Worm (Caenorhabditis elegans) whole organism, L3 larva: ENCODE results near the gene clc-6.
A peak's percentile ranks its signal among the peaks of the same experiment; 100 is the strongest.

ENCODE experiments used
- R02D3.7 ChIP-seq: fragments of 150-350 bp; optimal IDR thresholded peaks from 2 replicates; lab custom pipeline; 2014; ENCODE audit warnings: missing biosample characterization, missing genetic modification characterization
- ZK546.5 ChIP-seq: sonication (generic microtip); optimal IDR thresholded peaks from 2 replicates; lab custom pipeline; 2017; ENCODE audit warnings: missing biosample characterization, missing genetic modification characterization
- aly-2 ChIP-seq: fragments of 150-350 bp; optimal IDR thresholded peaks from 2 replicates; lab custom pipeline; 2014; ENCODE audit warnings: missing biosample characterization, missing genetic modification characterization
- ama-1 ChIP-seq: fragments of 150-350 bp; optimal IDR thresholded peaks from 2 replicates; lab custom pipeline; 2018
- ceh-16 ChIP-seq: sonication (generic microtip); optimal IDR thresholded peaks from 2 replicates; lab custom pipeline; 2017; ENCODE audit warnings: missing biosample characterization, missing genetic modification characterization
- ceh-28 ChIP-seq: fragments of 150-350 bp; optimal IDR thresholded peaks from 2 replicates; lab custom pipeline; 2014; ENCODE audit warnings: missing biosample characterization, missing genetic modification reagents, missing genetic modification characterization
- ceh-82 ChIP-seq: fragments of 150-350 bp; optimal IDR thresholded peaks from 2 replicates; lab custom pipeline; 2014; ENCODE audit warnings: missing biosample characterization, missing genetic modification characterization
- daf-12 ChIP-seq: fragments of 150-350 bp; optimal IDR thresholded peaks from 2 replicates; lab custom pipeline; 2014; ENCODE audit warnings: missing biosample characterization, missing genetic modification reagents, missing genetic modification characterization
- egl-27 ChIP-seq: sonication (generic microtip); optimal IDR thresholded peaks from 4 replicates; lab custom pipeline; 2017; ENCODE audit warnings: missing biosample characterization, missing genetic modification reagents, missing genetic modification characterization
- egl-5 ChIP-seq: fragments of 150-350 bp; optimal IDR thresholded peaks from 2 replicates; lab custom pipeline; 2017; ENCODE audit warnings: missing biosample characterization, missing genetic modification reagents, missing genetic modification characterization, inconsistent platforms
- elt-2 ChIP-seq: sonication (generic microtip); optimal IDR thresholded peaks from 2 replicates; lab custom pipeline; 2016; ENCODE audit warnings: missing genetic modification reagents, mild to moderate bottlenecking, missing genetic modification characterization, missing compliant biosample characterization
- elt-3 ChIP-seq, 3 experiments: fragments of 150-350 bp in 1 of 3; sonication (generic microtip) in 2 of 3; optimal IDR thresholded peaks; 2 replicates in 2 of 3; 4 replicates in 1 of 3; lab custom pipeline; 2014 to 2017; ENCODE audit warnings: missing biosample characterization in 3 of 3, missing genetic modification characterization in 3 of 3
- eor-1 ChIP-seq, 2 experiments: fragments of 150-350 bp; optimal IDR thresholded peaks; 2 replicates each; lab custom pipeline; 2014 to 2018; ENCODE audit warnings: missing biosample characterization in 2 of 2, missing genetic modification characterization in 2 of 2
- fkh-10 ChIP-seq: sonication (generic microtip); optimal IDR thresholded peaks from 2 replicates; lab custom pipeline; 2017; ENCODE audit warnings: missing biosample characterization, missing genetic modification reagents, missing genetic modification characterization
- fkh-2 ChIP-seq: fragments of 150-350 bp; optimal IDR thresholded peaks from 2 replicates; lab custom pipeline; 2014; ENCODE audit warnings: missing biosample characterization, missing genetic modification reagents, missing genetic modification characterization
- hmg-11 ChIP-seq: sonication (generic microtip); optimal IDR thresholded peaks from 2 replicates; lab custom pipeline; 2016; ENCODE audit warnings: missing genetic modification characterization, missing compliant biosample characterization
- jun-1 ChIP-seq: fragments of 150-350 bp; optimal IDR thresholded peaks from 2 replicates; lab custom pipeline; 2014; ENCODE audit warnings: missing biosample characterization, missing genetic modification reagents, missing genetic modification characterization
- lin-15B ChIP-seq: fragments of 150-350 bp; optimal IDR thresholded peaks from 2 replicates; lab custom pipeline; 2014; ENCODE audit warnings: missing biosample characterization, missing genetic modification characterization
- lin-39 ChIP-seq: fragments of 150-350 bp; optimal IDR thresholded peaks from 2 replicates; lab custom pipeline; 2018; ENCODE audit warnings: missing biosample characterization, missing genetic modification reagents, missing genetic modification characterization
- lsy-12 ChIP-seq: sonication (generic microtip); optimal IDR thresholded peaks from 2 replicates; lab custom pipeline; 2016; ENCODE audit warnings: mild to moderate bottlenecking, missing genetic modification characterization, missing compliant biosample characterization
- mdl-1 ChIP-seq: fragments of 150-350 bp; optimal IDR thresholded peaks from 2 replicates; lab custom pipeline; 2014; ENCODE audit warnings: missing biosample characterization, missing genetic modification characterization
- mml-1 ChIP-seq: fragments of 150-350 bp; sonication (generic microtip); optimal IDR thresholded peaks from 3 replicates; lab custom pipeline; 2014; ENCODE audit warnings: missing biosample characterization, missing genetic modification characterization
- nfya-1 ChIP-seq: sonication (generic microtip); optimal IDR thresholded peaks from 2 replicates; lab custom pipeline; 2017; ENCODE audit warnings: missing genetic modification characterization, mild to moderate bottlenecking, missing compliant biosample characterization, antibody characterized with exemption, moderate library complexity; ENCODE audit not compliant: insufficient read depth
- nhr-11 ChIP-seq: fragments of 150-350 bp; optimal IDR thresholded peaks from 2 replicates; lab custom pipeline; 2014; ENCODE audit warnings: missing biosample characterization, missing genetic modification characterization
- nhr-12 ChIP-seq: fragments of 150-350 bp; optimal IDR thresholded peaks from 2 replicates; lab custom pipeline; 2014; ENCODE audit warnings: missing biosample characterization, missing genetic modification characterization
- nhr-23 ChIP-seq: fragments of 150-350 bp; optimal IDR thresholded peaks from 2 replicates; lab custom pipeline; 2014; ENCODE audit warnings: missing biosample characterization, missing genetic modification reagents, missing genetic modification characterization
- nhr-237 ChIP-seq: fragments of 150-350 bp; optimal IDR thresholded peaks from 2 replicates; lab custom pipeline; 2014; ENCODE audit warnings: missing biosample characterization, missing genetic modification characterization
- nhr-25 ChIP-seq: sonication (generic microtip); optimal IDR thresholded peaks from 2 replicates; lab custom pipeline; 2017; ENCODE audit warnings: missing biosample characterization, missing genetic modification characterization
- nhr-28 ChIP-seq: fragments of 150-350 bp; optimal IDR thresholded peaks from 2 replicates; lab custom pipeline; 2014; ENCODE audit warnings: missing biosample characterization, missing genetic modification characterization
- nhr-43 ChIP-seq: sonication (generic microtip); optimal IDR thresholded peaks from 2 replicates; lab custom pipeline; 2016; ENCODE audit warnings: mild to moderate bottlenecking, missing genetic modification characterization, missing compliant biosample characterization; ENCODE audit not compliant: poor library complexity, severe bottlenecking
- nhr-67 ChIP-seq: fragments of 150-350 bp; optimal IDR thresholded peaks from 2 replicates; lab custom pipeline; 2014; ENCODE audit warnings: missing biosample characterization, missing genetic modification characterization
- nhr-76 ChIP-seq: fragments of 150-350 bp; sonication (generic microtip); optimal IDR thresholded peaks from 5 replicates; lab custom pipeline; 2014; ENCODE audit warnings: missing biosample characterization, missing genetic modification characterization
- nhr-77 ChIP-seq: fragments of 150-350 bp; optimal IDR thresholded peaks from 2 replicates; lab custom pipeline; 2014; ENCODE audit warnings: missing biosample characterization, missing genetic modification characterization
- pha-4 ChIP-seq: fragments of 150-350 bp; optimal IDR thresholded peaks from 2 replicates; lab custom pipeline; 2014; ENCODE audit warnings: missing biosample characterization, missing genetic modification reagents, missing genetic modification characterization
- pqm-1 ChIP-seq: fragments of 150-350 bp; optimal IDR thresholded peaks from 2 replicates; lab custom pipeline; 2017; ENCODE audit warnings: missing biosample characterization, missing genetic modification characterization, inconsistent platforms
- skn-1 ChIP-seq: fragments of 150-350 bp; optimal IDR thresholded peaks from 2 replicates; lab custom pipeline; 2014; ENCODE audit warnings: missing biosample characterization, missing genetic modification characterization
- snpc-4 ChIP-seq: fragments of 150-350 bp; optimal IDR thresholded peaks from 2 replicates; lab custom pipeline; 2014; ENCODE audit warnings: missing biosample characterization, missing genetic modification characterization
- tbx-2 ChIP-seq: sonication (generic microtip); optimal IDR thresholded peaks from 2 replicates; lab custom pipeline; 2016; ENCODE audit warnings: mild to moderate bottlenecking, missing genetic modification characterization, missing compliant biosample characterization
- unc-39 ChIP-seq: sonication (generic microtip); optimal IDR thresholded peaks from 4 replicates; lab custom pipeline; 2017; ENCODE audit warnings: missing biosample characterization, missing genetic modification characterization
- unc-62 ChIP-seq: fragments of 150-350 bp; sonication (generic microtip); optimal IDR thresholded peaks from 4 replicates; lab custom pipeline; 2014; ENCODE audit warnings: missing biosample characterization, missing genetic modification reagents, missing genetic modification characterization
- zag-1 ChIP-seq: fragments of 150-350 bp; optimal IDR thresholded peaks from 2 replicates; lab custom pipeline; 2014; ENCODE audit warnings: missing biosample characterization, missing genetic modification characterization
- ztf-11 ChIP-seq: fragments of 150-350 bp; optimal IDR thresholded peaks from 2 replicates; lab custom pipeline; 2014; ENCODE audit warnings: missing biosample characterization, missing genetic modification characterization
- ztf-4 ChIP-seq: fragments of 150-350 bp; optimal IDR thresholded peaks from 2 replicates; lab custom pipeline; 2014; ENCODE audit warnings: missing biosample characterization, missing genetic modification characterization

The clc-6 gene

DNA sequence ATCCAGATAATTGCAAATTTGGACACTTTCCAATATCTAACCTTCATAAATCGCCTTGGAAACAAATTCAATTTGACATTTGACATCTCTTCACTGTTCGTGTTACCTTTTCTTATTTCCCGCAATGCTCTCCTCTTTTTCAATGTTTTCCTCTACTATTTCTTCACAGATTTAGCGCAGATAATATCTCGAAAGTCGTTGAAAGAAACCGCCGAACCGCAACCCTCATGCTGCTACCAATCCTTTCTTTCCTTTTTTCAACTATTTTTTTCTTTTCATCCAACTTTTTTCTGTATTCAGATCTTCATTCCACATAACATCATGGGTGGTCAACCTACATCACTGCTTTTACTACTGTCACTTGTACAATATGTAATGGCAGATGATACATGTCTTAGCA is 38.3 kb upstream of the clc-6 start, which contains the start of gene T19B10.5:
T19B10.5 (plus strand) TSS at position 301 of the 400 bp plus-strand sequence.
- TF ChIP-seq unc-62 (GFP tag; lab: Kevin White, UChicago): no peak
- no peak for TF ChIP-seq fkh-2 (tag; lab: Kevin White, UChicago)

ce11 chrV:11231177-11231576 is 35.2 kb upstream of the clc-6 start:
- TF ChIP-seq unc-62 (GFP tag; lab: Kevin White, UChicago) (no peak), elt-3 (tag; optimal IDR thresholded peaks at IDR 0.05; lab: Kevin White, UChicago) (no peak), nhr-77 (no peak), nhr-43 (tag; lab: Kevin White, UChicago) (peak; percentile 30)

- peak; percentile 55 for TF ChIP-seq ztf-4 (tag; lab: Kevin White, UChicago)
- TF ChIP-seq nhr-77: no peak
- TF ChIP-seq mml-1 (tag; lab: Kevin White, UChicago): no peak
- no peak for TF ChIP-seq zag-1 (tag; lab: Kevin White, UChicago)
- peak; percentile 19 for TF ChIP-seq mdl-1
- TF ChIP-seq skn-1 (tag; lab: Kevin White, UChicago): peak; percentile 51
- TF ChIP-seq elt-3 (tag; optimal IDR thresholded peaks at IDR 0.05; lab: Kevin White, UChicago): no peak
- TF ChIP-seq lin-39 (tag; lab: Kevin White, UChicago): peak; percentile 89
- TF ChIP-seq hmg-11 (tag; lab: Kevin White, UChicago): peak; percentile 91
- TF ChIP-seq nhr-237: no peak
- TF ChIP-seq ceh-28 (tag; lab: Kevin White, UChicago): peak; percentile 94
- TF ChIP-seq jun-1 (tag; lab: Kevin White, UChicago): peak; percentile 66
- peak; percentile 77 for TF ChIP-seq egl-5 (tag; lab: Kevin White, UChicago)
- TF ChIP-seq eor-1 (tag; optimal IDR thresholded peaks at IDR 0.05; lab: Kevin White, UChicago): no peak
- TF ChIP-seq unc-62 (GFP tag; lab: Kevin White, UChicago): no peak
- TF ChIP-seq pha-4 (tag; lab: Kevin White, UChicago): peak; percentile 89
- no peak for TF ChIP-seq fkh-2 (tag; lab: Kevin White, UChicago)
- peak; percentile 45 for TF ChIP-seq tbx-2 (tag; lab: Kevin White, UChicago)
- no peak for TF ChIP-seq unc-39 (tag; lab: Kevin White, UChicago)
- no peak for TF ChIP-seq nhr-12 (tag; lab: Kevin White, UChicago)
- no peak for TF ChIP-seq aly-2 (tag; lab: Kevin White, UChicago)
- TF ChIP-seq snpc-4: peak; percentile 87
- TF ChIP-seq elt-2: peak; percentile 67
- peak; percentile 53 for TF ChIP-seq R02D3.7 (tag; lab: Kevin White, UChicago)
- TF ChIP-seq nhr-67 (tag; lab: Kevin White, UChicago): no peak
- TF ChIP-seq egl-27: peak; percentile 19
- TF ChIP-seq pqm-1 (tag; lab: Kevin White, UChicago): peak; percentile 51
- no peak for TF ChIP-seq nhr-11 (tag; lab: Kevin White, UChicago)
- peak; percentile 81 for TF ChIP-seq lin-15B (tag; lab: Kevin White, UChicago)
- TF ChIP-seq nhr-25 (tag; lab: Kevin White, UChicago): peak; percentile 86
- no peak for TF ChIP-seq nhr-76
- peak; percentile 73 for TF ChIP-seq ceh-82 (tag; lab: Kevin White, UChicago)
- no peak for TF ChIP-seq ceh-16 (tag; lab: Kevin White, UChicago)
- peak; percentile 29 for TF ChIP-seq fkh-10 (GFP tag; lab: Kevin White, UChicago)
- TF ChIP-seq lsy-12 (tag; lab: Kevin White, UChicago): peak; percentile 85
- TF ChIP-seq ztf-11 (tag; lab: Kevin White, UChicago): no peak
- TF ChIP-seq ZK546.5 (tag; lab: Kevin White, UChicago): no peak
- TF ChIP-seq ama-1 (lab: Kevin White, UChicago): peak; percentile 63
- TF ChIP-seq nfya-1 (tag; lab: Kevin White, UChicago): peak; percentile 93
- TF ChIP-seq daf-12 (tag; lab: Kevin White, UChicago): no peak
- no peak for TF ChIP-seq nhr-28
- peak; percentile 89 for TF ChIP-seq nhr-23 (tag; lab: Kevin White, UChicago)
- TF ChIP-seq nhr-43 (tag; lab: Kevin White, UChicago): peak; percentile 75
These were observed 32.7 kb upstream of the clc-6 start, which contains the start of gene pqn-70 for ce11 chrV:11228653-11229173. Gene pqn-70 (minus strand): TSS chrV:11228703.
